Fruit fly (Drosophila melanogaster) whole organism, wandering third instar larva: ENCODE measurements around the gene St2.

ENCODE experiments used
- Abd-B ChIP-seq: fragments of >200 bp; optimal IDR thresholded peaks from 2 replicates; lab custom pipeline; 2017; ENCODE audit warnings: missing biosample characterization, missing genetic modification characterization
- CG32264 ChIP-seq: fragments of 200-800 bp; sonication (Bioruptor generic); optimal IDR thresholded peaks from 2 replicates; lab custom pipeline; 2016; ENCODE audit warnings: missing biosample characterization, missing genetic modification characterization
- CG9705 ChIP-seq: fragments of 200-800 bp; sonication (Bioruptor generic); optimal IDR thresholded peaks from 2 replicates; lab custom pipeline; 2018; ENCODE audit warnings: missing biosample characterization, mild to moderate bottlenecking, missing genetic modification characterization
- CrebA ChIP-seq: fragments of 200-800 bp; sonication (Bioruptor generic); optimal IDR thresholded peaks from 2 replicates; lab custom pipeline; 2016; ENCODE audit warnings: missing biosample characterization, mild to moderate bottlenecking, missing genetic modification characterization, borderline replicate concordance
- Dfd ChIP-seq: fragments of >200 bp; optimal IDR thresholded peaks from 2 replicates; lab custom pipeline; 2017; ENCODE audit warnings: missing biosample characterization, missing genetic modification characterization
- Dif ChIP-seq: fragments of 200-275, 200-300 bp; sonication (Bioruptor generic); optimal IDR thresholded peaks from 2 replicates; lab custom pipeline; 2018; ENCODE audit warnings: missing biosample characterization, missing genetic modification characterization; ENCODE audit not compliant: partially characterized antibody
- GATAd ChIP-seq: sonication (Bioruptor generic); optimal IDR thresholded peaks from 2 replicates; lab custom pipeline; 2016; ENCODE audit warnings: missing biosample characterization, missing genetic modification characterization
- HLH106 ChIP-seq: fragments of 200-800 bp; optimal IDR thresholded peaks from 3 replicates; lab custom pipeline; 2019; ENCODE audit warnings: missing biosample characterization, mild to moderate bottlenecking, missing genetic modification characterization, moderate library complexity
- Hnf4 ChIP-seq: fragments of 200-800 bp; sonication (Bioruptor generic); optimal IDR thresholded peaks from 2 replicates; lab custom pipeline; 2016; ENCODE audit warnings: missing biosample characterization, mild to moderate bottlenecking, missing genetic modification characterization
- Hr78 ChIP-seq: fragments of >200 bp; optimal IDR thresholded peaks from 2 replicates; lab custom pipeline; 2017; ENCODE audit warnings: missing biosample characterization, missing genetic modification characterization
- Hr83 ChIP-seq: fragments of 200-300 bp; sonication (Bioruptor generic); optimal IDR thresholded peaks from 2 replicates; lab custom pipeline; 2016; ENCODE audit warnings: missing biosample characterization, mild to moderate bottlenecking, missing genetic modification characterization, moderate library complexity; ENCODE audit not compliant: poor library complexity, severe bottlenecking
- Jra ChIP-seq: sonication (Bioruptor generic); optimal IDR thresholded peaks from 2 replicates; lab custom pipeline; 2016; ENCODE audit warnings: missing biosample characterization, missing genetic modification characterization
- Mio ChIP-seq: sonication (Bioruptor generic); optimal IDR thresholded peaks from 2 replicates; lab custom pipeline; 2016; ENCODE audit warnings: missing biosample characterization, missing genetic modification characterization
- Myc ChIP-seq: fragments of >200 bp; optimal IDR thresholded peaks from 2 replicates; lab custom pipeline; 2017
- N ChIP-seq: fragments of >200 bp; optimal IDR thresholded peaks from 2 replicates; lab custom pipeline; 2018; ENCODE audit warnings: missing biosample characterization, missing external identifiers, missing genetic modification characterization
- OdsH ChIP-seq: fragments of 200-800 bp; sonication (Bioruptor generic); optimal IDR thresholded peaks from 2 replicates; lab custom pipeline; 2016; ENCODE audit warnings: missing biosample characterization, mild to moderate bottlenecking, missing genetic modification characterization
- Rel ChIP-seq, 2 experiments: fragments of 200-800 bp; sonication (Bioruptor generic) in 1 of 2; optimal IDR thresholded peaks; 2 replicates in 1 of 2; 3 replicates in 1 of 2; lab custom pipeline; 2016 to 2019; ENCODE audit warnings: mild to moderate bottlenecking in 2 of 2, missing biosample characterization in 2 of 2, missing genetic modification characterization in 2 of 2, moderate library complexity in 1 of 2
- Sp1 ChIP-seq: fragments of 200-800 bp; sonication (Bioruptor generic); optimal IDR thresholded peaks from 3 replicates; lab custom pipeline; 2019; ENCODE audit warnings: missing biosample characterization, mild to moderate bottlenecking, missing genetic modification characterization, moderate library complexity
- Vsx2 ChIP-seq: fragments of 200-300, 225-300 bp; sonication (Bioruptor generic); optimal IDR thresholded peaks from 2 replicates; lab custom pipeline; 2018; ENCODE audit warnings: missing biosample characterization, missing genetic modification characterization; ENCODE audit not compliant: partially characterized antibody
- br ChIP-seq: fragments of 200-800 bp; sonication (Bioruptor generic); optimal IDR thresholded peaks from 2 replicates; lab custom pipeline; 2016; ENCODE audit warnings: missing biosample characterization, missing genetic modification characterization
- brk ChIP-seq: fragments of 200-800 bp; sonication (Bioruptor generic); optimal IDR thresholded peaks from 2 replicates; lab custom pipeline; 2016; ENCODE audit warnings: missing biosample characterization, mild to moderate bottlenecking, missing genetic modification characterization
- dl ChIP-seq, 2 experiments: fragments of 175-275, 200-275 bp in 1 of 2; fragments of 200-275 bp in 1 of 2; sonication (Bioruptor generic); optimal IDR thresholded peaks; lab custom pipeline; 2018; ENCODE audit warnings: mild to moderate bottlenecking in 2 of 2, missing biosample characterization in 2 of 2, missing genetic modification characterization in 2 of 2, moderate library complexity in 2 of 2; ENCODE audit not compliant: partially characterized antibody in 2 of 2, insufficient read depth in 1 of 2
- dmrt93B ChIP-seq: fragments of 200-800 bp; sonication (Bioruptor generic); optimal IDR thresholded peaks from 2 replicates; lab custom pipeline; 2018; ENCODE audit warnings: missing biosample characterization, mild to moderate bottlenecking, missing genetic modification characterization
- dsf ChIP-seq: sonication (Bioruptor generic); optimal IDR thresholded peaks from 2 replicates; lab custom pipeline; 2016; ENCODE audit warnings: missing biosample characterization, missing genetic modification characterization, borderline replicate concordance
- ey ChIP-seq: fragments of 200-800 bp; sonication (Bioruptor generic); optimal IDR thresholded peaks from 2 replicates; lab custom pipeline; 2016; ENCODE audit warnings: missing biosample characterization, missing genetic modification characterization
- foxo ChIP-seq, 2 experiments: fragments of 200-800 bp; sonication (Bioruptor generic); optimal IDR thresholded peaks; 2 replicates in 1 of 2; 3 replicates in 1 of 2; lab custom pipeline; 2016 to 2017; ENCODE audit warnings: missing biosample characterization in 2 of 2, missing genetic modification characterization in 2 of 2
- fru ChIP-seq: fragments of 200-800 bp; sonication (Bioruptor generic); optimal IDR thresholded peaks from 3 replicates; lab custom pipeline; 2016; ENCODE audit warnings: missing biosample characterization, mild to moderate bottlenecking, missing genetic modification characterization
- h ChIP-seq: fragments of 200-800 bp; sonication (Bioruptor generic); optimal IDR thresholded peaks from 3 replicates; lab custom pipeline; 2016; ENCODE audit warnings: missing biosample characterization, mild to moderate bottlenecking, missing genetic modification characterization
- jim ChIP-seq: fragments of 175-275, 200-325 bp; sonication (Bioruptor generic); optimal IDR thresholded peaks from 2 replicates; lab custom pipeline; 2016; ENCODE audit warnings: missing biosample characterization, mild to moderate bottlenecking, missing genetic modification characterization
- lola ChIP-seq: fragments of >200 bp; optimal IDR thresholded peaks from 2 replicates; lab custom pipeline; 2017; ENCODE audit warnings: missing biosample characterization, missing genetic modification characterization
- pan ChIP-seq: fragments of >200 bp; optimal IDR thresholded peaks from 2 replicates; lab custom pipeline; 2017
- psq ChIP-seq: fragments of 200-800 bp; sonication (Bioruptor generic); optimal IDR thresholded peaks from 3 replicates; lab custom pipeline; 2017; ENCODE audit warnings: missing biosample characterization, mild to moderate bottlenecking, missing genetic modification characterization, moderate library complexity
- rgr ChIP-seq: fragments of 200-800 bp; sonication (Bioruptor generic); optimal IDR thresholded peaks from 3 replicates; lab custom pipeline; 2016; ENCODE audit warnings: missing biosample characterization, mild to moderate bottlenecking, missing genetic modification characterization
- sage ChIP-seq: fragments of 200-800 bp; sonication (Bioruptor generic); optimal IDR thresholded peaks from 2 replicates; lab custom pipeline; 2016; ENCODE audit warnings: missing biosample characterization, mild to moderate bottlenecking, missing genetic modification characterization
- sv ChIP-seq: fragments of 200-800 bp; sonication (Bioruptor generic); optimal IDR thresholded peaks from 3 replicates; lab custom pipeline; 2016; ENCODE audit warnings: missing biosample characterization, missing genetic modification characterization
- tai ChIP-seq: sonication (Bioruptor generic); optimal IDR thresholded peaks from 2 replicates; lab custom pipeline; 2016; ENCODE audit warnings: missing biosample characterization, missing genetic modification characterization
- usp ChIP-seq: fragments of >200 bp; optimal IDR thresholded peaks from 2 replicates; lab custom pipeline; 2017; ENCODE audit warnings: missing biosample characterization, missing genetic modification characterization
- woc ChIP-seq: sonication (Bioruptor generic); optimal IDR thresholded peaks from 2 replicates; lab custom pipeline; 2016; ENCODE audit warnings: missing biosample characterization, mild to moderate bottlenecking, missing genetic modification characterization

The St2 gene

dm6 chr3R:9227330-9227729 lies 24.3 kb upstream of the St2 start:
- TF ChIP-seq Rel (GFP tag; optimal IDR thresholded peaks at IDR 0.05; lab: Kevin White, UChicago) (no peak), Rel (tag; optimal IDR thresholded peaks at IDR 0.05; lab: Kevin White, UChicago) (no peak), HLH106 (tag; lab: Kevin White, UChicago) (peak; percentile 73), Hr78 (no peak), dl (GFP tag; optimal IDR thresholded peaks at IDR 0.05; lab: Kevin White, UChicago; ENCODE audit: insufficient read depth in 1 of 2, partially characterized antibody in 2 of 2) (no peak), sv (GFP tag; lab: Kevin White, UChicago) (peak; percentile 46), psq (GFP tag; lab: Kevin White, UChicago) (no peak), brk (peak; percentile 23), pan (lab: Kevin White, UChicago) (no peak), Dif (no peak), h (GFP tag; lab: Kevin White, UChicago) (peak; percentile 74), Myc (lab: Kevin White, UChicago) (no peak), GATAd (GFP tag; lab: Kevin White, UChicago) (no peak), OdsH (GFP tag; lab: Kevin White, UChicago) (peak; percentile 72), Abd-B (no peak), Jra (GFP tag; lab: Kevin White, UChicago) (no peak), dsf (GFP tag; lab: Kevin White, UChicago) (no peak), tai (GFP tag; lab: Kevin White, UChicago) (no peak), Vsx2 (GFP tag; lab: Kevin White, UChicago) (no peak), rgr (GFP tag; lab: Kevin White, UChicago) (peak; percentile 84), Mio (GFP tag; lab: Kevin White, UChicago) (no peak), ey (GFP tag; lab: Kevin White, UChicago) (peak; percentile 59), sage (peak; percentile 73), fru (GFP tag; lab: Kevin White, UChicago) (peak; percentile 44), br (GFP tag; lab: Kevin White, UChicago) (no peak), Dfd (GFP tag; lab: Kevin White, UChicago) (no peak), Hr83 (no peak), Hnf4 (GFP tag; lab: Kevin White, UChicago) (peak; percentile 31), CG32264 (GFP tag; lab: Kevin White, UChicago) (peak; percentile 5), woc (GFP tag; lab: Kevin White, UChicago) (peak; percentile 3), Sp1 (GFP tag; lab: Kevin White, UChicago) (peak; percentile 58), lola (GFP tag; lab: Kevin White, UChicago) (no peak), N (GFP tag; lab: Kevin White, UChicago) (no peak), dmrt93B (GFP tag; lab: Kevin White, UChicago) (peak; percentile 72), foxo (GFP tag; optimal IDR thresholded peaks at IDR 0.05; lab: Kevin White, UChicago) (peak in 1 of 2 experiments; percentile 83), CG9705 (GFP tag; lab: Kevin White, UChicago) (no peak), CrebA (GFP tag; lab: Kevin White, UChicago) (no peak), jim (GFP tag; lab: Kevin White, UChicago) (no peak), usp (no peak)

dm6 chr3R:9227944-9228343 lies 23.7 kb upstream of the St2 start:
- TF ChIP-seq GATAd (GFP tag; lab: Kevin White, UChicago) (no peak), dl (GFP tag; optimal IDR thresholded peaks at IDR 0.05; lab: Kevin White, UChicago; ENCODE audit: insufficient read depth in 1 of 2, partially characterized antibody in 2 of 2) (no peak)
